Fruit fly (Drosophila melanogaster): ENCODE results near the gene CG34164.
A peak's percentile ranks its signal among the peaks of the same experiment; 100 is the strongest.

The CG34164 gene

dm6 chr2L:12026458-12027431, 29.4 kb upstream of the CG34164 start (continued):
- no peak for TF ChIP-seq TFAM (GFP tag; optimal IDR thresholded peaks at IDR 0.05)
- peak; percentile 11 for TF ChIP-seq CG30020 (tag; optimal IDR thresholded peaks at IDR 0.05)
- no peak for TF ChIP-seq CG42726 (GFP tag; IDR thresholded peaks at IDR 0.05; ENCODE audit: partially characterized antibody)
- no peak; the same call in none of the 2 replicates for TF ChIP-seq CG6689 (GFP tag; IDR thresholded peaks at IDR 0.05)
- TF ChIP-seq NC2β (GFP tag; optimal IDR thresholded peaks at IDR 0.05): peak; percentile 34
- TF ChIP-seq gem (tag; optimal IDR thresholded peaks at IDR 0.05): peak; percentile 75
- TF ChIP-seq Hand (GFP tag; optimal IDR thresholded peaks at IDR 0.05): peak; percentile 35
- no peak for TF ChIP-seq CG8281 (tag; optimal IDR thresholded peaks at IDR 0.05)
- peak; percentile 4 to 47 for TF ChIP-seq bsh (GFP tag; optimal IDR thresholded peaks at IDR 0.05)
- TF ChIP-seq Adf1 (GFP tag; IDR thresholded peaks at IDR 0.05): peak; percentile 97
- TF ChIP-seq CG13296 (GFP tag; optimal IDR thresholded peaks at IDR 0.05): peak; percentile 32
- no peak for TF ChIP-seq B-H2 (GFP tag; optimal IDR thresholded peaks at IDR 0.05)
- peak; percentile 10 for TF ChIP-seq Bteb2 (GFP tag; optimal IDR thresholded peaks at IDR 0.05)
- TF ChIP-seq CG10274 (GFP tag; optimal IDR thresholded peaks at IDR 0.05): no peak
- TF ChIP-seq stc (GFP tag; IDR thresholded peaks at IDR 0.05): 0 out of 2 replicates have a peak, but pooled peaks have one; percentile 25
- TF ChIP-seq CG11093 (GFP tag; IDR thresholded peaks at IDR 0.05): no peak
- peak; percentile 68 for TF ChIP-seq Meics (GFP tag; optimal IDR thresholded peaks at IDR 0.05)
- peak; percentile 13; the same call in 1 of the 2 replicates for TF ChIP-seq CG11696 (GFP tag; IDR thresholded peaks at IDR 0.05)
- peak; percentile 77 for TF ChIP-seq CG9727 (GFP tag; optimal IDR thresholded peaks at IDR 0.05)
- TF ChIP-seq az2 (GFP tag; optimal IDR thresholded peaks at IDR 0.05): peak; percentile 32
- no peak; the same call in 1 of the 2 replicates for TF ChIP-seq CG1024 (GFP tag; IDR thresholded peaks at IDR 0.05)
- TF ChIP-seq ci (GFP tag; IDR thresholded peaks at IDR 0.05): peak; percentile 44; the same call in 1 of the 3 replicates
- peak; percentile 75 for TF ChIP-seq Med (GFP tag)
- TF ChIP-seq CG2875 (GFP tag; optimal IDR thresholded peaks at IDR 0.05): no peak
- 0 out of 4 replicates have a peak, but pooled peaks have one; percentile 64 for TF ChIP-seq chinmo (GFP tag; IDR thresholded peaks at IDR 0.05; ENCODE audit: partially characterized antibody)
- no peak; the same call in none of the 2 replicates for TF ChIP-seq Xrp1 (GFP tag; IDR thresholded peaks at IDR 0.05)
- peak; percentile 6 for TF ChIP-seq CG11398 (GFP tag; optimal IDR thresholded peaks at IDR 0.05)
- TF ChIP-seq sens-2 (GFP tag; IDR thresholded peaks at IDR 0.05): no peak
- no peak for TF ChIP-seq gfzf (GFP tag; optimal IDR thresholded peaks at IDR 0.05)
- no peak for TF ChIP-seq her (GFP tag; optimal IDR thresholded peaks at IDR 0.05)
- TF ChIP-seq CG18599 (GFP tag; optimal IDR thresholded peaks at IDR 0.05): peak; percentile 56
- no peak for TF ChIP-seq CG7271 (tag; optimal IDR thresholded peaks at IDR 0.05)
- no peak for TF ChIP-seq CG8765 (GFP tag; IDR thresholded peaks at IDR 0.05)
- TF ChIP-seq CG10565 (GFP tag; optimal IDR thresholded peaks at IDR 0.05): no peak
- no peak for TF ChIP-seq tap (tag; optimal IDR thresholded peaks at IDR 0.05)
- TF ChIP-seq CG12219 (GFP tag; optimal IDR thresholded peaks at IDR 0.05): no peak
- peak; percentile 37 to 40 for TF ChIP-seq chif (GFP tag; optimal IDR thresholded peaks at IDR 0.05)
- peak; percentile 62 for TF ChIP-seq CG14441 (GFP tag; IDR thresholded peaks at IDR 0.05)
- TF ChIP-seq CG5180 (GFP tag; optimal IDR thresholded peaks at IDR 0.05): peak; percentile 18
- peak; percentile 52 for TF ChIP-seq Awh (GFP tag; IDR thresholded peaks at IDR 0.05)
- no peak for TF ChIP-seq CG12299 (tag; optimal IDR thresholded peaks at IDR 0.05)
- TF ChIP-seq caup (GFP tag; optimal IDR thresholded peaks at IDR 0.05; ENCODE audit: severe bottlenecking): no peak
- peak; percentile 95 for TF ChIP-seq Ets65A (GFP tag)
- TF ChIP-seq toy (GFP tag; IDR thresholded peaks at IDR 0.05): no peak
- TF ChIP-seq nerfin-2 (GFP tag; IDR thresholded peaks at IDR 0.05; ENCODE audit: partially characterized antibody): no peak
- TF ChIP-seq CG12659 (GFP tag; optimal IDR thresholded peaks at IDR 0.05): peak; percentile 68
- peak; percentile 68 for TF ChIP-seq kni (GFP tag; optimal IDR thresholded peaks at IDR 0.05)
